Worm (Caenorhabditis elegans): ENCODE data around the gene cnc-4.

DNA sequence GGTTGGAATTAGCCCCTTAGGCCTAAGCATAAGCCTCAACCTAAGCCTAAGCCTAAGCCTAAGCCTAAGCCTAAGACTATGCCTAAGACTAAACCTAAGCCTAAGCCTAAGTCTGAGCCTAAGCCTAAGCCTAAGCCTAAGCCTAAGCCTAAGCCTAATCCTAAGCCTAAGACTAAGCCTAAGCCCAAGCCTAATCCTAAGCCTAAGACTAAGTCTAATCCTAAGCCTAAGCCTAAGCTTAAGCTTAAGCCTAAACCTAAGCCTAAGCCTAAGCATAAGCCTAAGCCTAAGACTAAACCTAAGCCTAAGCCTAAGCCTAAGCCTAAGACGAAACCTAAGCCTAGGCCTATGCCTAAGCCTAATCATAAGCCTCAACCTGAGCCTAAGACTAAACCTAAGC lies 23.7 kb upstream of the cnc-4 start:
- no peak for TF ChIP-seq W03F9.2 (tag; optimal IDR thresholded peaks at IDR 0.05)
- TF ChIP-seq him-1 (tag; optimal IDR thresholded peaks at IDR 0.05), result no peak
- no peak for TF ChIP-seq dao-5 (tag; optimal IDR thresholded peaks at IDR 0.05)

All from whole organism, L4/young adult.